Worm (Caenorhabditis elegans): Measurements from ENCODE around the gene uev-2.

uev-2 gene

ce11 chrIII:5554884-5555500 is 27.9 kb upstream of the uev-2 start, which contains the start of the genes nmad-1 and hach-1 (continued):
- TF ChIP-seq dmd-9 (GFP tag; IDR thresholded peaks at IDR 0.05), result no peak
- TF ChIP-seq arid-1 (GFP tag; conservative IDR thresholded peaks at IDR 0.05), result 0 out of 2 replicates have a peak, but pooled peaks have one; percentile 47
- TF ChIP-seq nhr-76 (tag; optimal IDR thresholded peaks at IDR 0.05), result no peak
- TF ChIP-seq daf-16 (GFP tag; optimal IDR thresholded peaks at IDR 0.05), result peak; percentile 18 to 49
- peak; percentile 48 for TF ChIP-seq daf-16 (tag; optimal IDR thresholded peaks at IDR 0.05)
- 0 out of 2 replicates have a peak, but pooled peaks have one; percentile 57 for TF ChIP-seq egl-43 (GFP tag; IDR thresholded peaks at IDR 0.05)
- TF ChIP-seq zfp-2 (tag; optimal IDR thresholded peaks at IDR 0.05), result peak; percentile 13
- peak; percentile 82 for TF ChIP-seq ces-1 (GFP tag; optimal IDR thresholded peaks at IDR 0.05)
- TF ChIP-seq zip-11 (GFP tag; IDR thresholded peaks at IDR 0.05), result no peak
- TF ChIP-seq pha-4 (GFP tag; IDR thresholded peaks at IDR 0.05), result peak; percentile 87
- TF ChIP-seq pha-4 (tag; optimal IDR thresholded peaks at IDR 0.05), result no peak
- TF ChIP-seq skn-1 (tag; optimal IDR thresholded peaks at IDR 0.05), result no peak
- no peak for TF ChIP-seq tag-97 (GFP tag; IDR thresholded peaks at IDR 0.05)
- peak; percentile 36 for TF ChIP-seq fkh-10 (GFP tag; optimal IDR thresholded peaks at IDR 0.05)
- no peak for TF ChIP-seq nhr-25 (tag; optimal IDR thresholded peaks at IDR 0.05; ENCODE audit: borderline replicate concordance, insufficient read depth)
- TF ChIP-seq dmd-8 (GFP tag; IDR thresholded peaks at IDR 0.05), result no peak
- no peak for TF ChIP-seq ceh-44 (GFP tag; IDR thresholded peaks at IDR 0.05)
- TF ChIP-seq pqm-1 (tag; optimal IDR thresholded peaks at IDR 0.05), result no peak
- no peak for TF ChIP-seq madf-5 (GFP tag; IDR thresholded peaks at IDR 0.05)
- TF ChIP-seq nhr-10 (tag; optimal IDR thresholded peaks at IDR 0.05), result peak; percentile 42
- TF ChIP-seq vab-7 (GFP tag; IDR thresholded peaks at IDR 0.05), result peak; percentile 73
- no peak for TF ChIP-seq lin-39 (tag; optimal IDR thresholded peaks at IDR 0.05)
- peak; percentile 87 for TF ChIP-seq mep-1 (tag; optimal IDR thresholded peaks at IDR 0.05)
- peak; percentile 65; the same call in 1 of the 2 replicates for TF ChIP-seq T26A8.4 (GFP tag; IDR thresholded peaks at IDR 0.05)
- no peak for TF ChIP-seq F26F4.8 (GFP tag; conservative IDR thresholded peaks at IDR 0.05)
- peak in 1 of 2 experiments; percentile 81 for TF ChIP-seq lsy-2 (tag; optimal IDR thresholded peaks at IDR 0.05)
- TF ChIP-seq lin-1 (GFP tag; IDR thresholded peaks at IDR 0.05), result peak; percentile 64; the same call in 1 of the 2 replicates
- no peak for TF ChIP-seq F49E8.2 (tag; optimal IDR thresholded peaks at IDR 0.05; ENCODE audit: borderline replicate concordance)
- TF ChIP-seq mdl-1 (tag; optimal IDR thresholded peaks at IDR 0.05), result no peak
- TF ChIP-seq Y105C5A.15 (GFP tag; IDR thresholded peaks at IDR 0.05), result no peak
- peak in 1 of 2 experiments; percentile 67 for TF ChIP-seq hif-1 (tag; optimal IDR thresholded peaks at IDR 0.05)
- peak; percentile 43 for TF ChIP-seq lin-13 (GFP tag; optimal IDR thresholded peaks at IDR 0.05)
- no peak for TF ChIP-seq mxl-2 (GFP tag; conservative IDR thresholded peaks at IDR 0.05)
- TF ChIP-seq lim-7 (GFP tag; IDR thresholded peaks at IDR 0.05), result no peak
- peak; percentile 80 for TF ChIP-seq hmg-1.1 (GFP tag; IDR thresholded peaks at IDR 0.05)
- TF ChIP-seq hlh-30 (tag; optimal IDR thresholded peaks at IDR 0.05; ENCODE audit: insufficient read depth), result peak; percentile 51
- TF ChIP-seq mxl-3 (GFP tag; optimal IDR thresholded peaks at IDR 0.05), result no peak
- TF ChIP-seq rbr-2 (tag; optimal IDR thresholded peaks at IDR 0.05), result peak; percentile 75

- TF ChIP-seq ces-1 (GFP tag; optimal IDR thresholded peaks at IDR 0.05) (no peak), mdl-1 (tag; optimal IDR thresholded peaks at IDR 0.05) (no peak), nhr-111 (GFP tag; optimal IDR thresholded peaks at IDR 0.05) (no peak), unc-62 (GFP tag; optimal IDR thresholded peaks at IDR 0.05 in 1 of 2) (no peak), unc-62 (tag; optimal IDR thresholded peaks at IDR 0.05) (no peak), fkh-10 (GFP tag; optimal IDR thresholded peaks at IDR 0.05) (no peak), nhr-10 (tag; optimal IDR thresholded peaks at IDR 0.05) (no peak), lir-3 (tag; optimal IDR thresholded peaks at IDR 0.05) (no peak), nhr-6 (tag; optimal IDR thresholded peaks at IDR 0.05) (no peak), spr-1 (tag; optimal IDR thresholded peaks at IDR 0.05) (peak; percentile 24), F49E8.2 (tag; optimal IDR thresholded peaks at IDR 0.05; ENCODE audit: borderline replicate concordance) (no peak), snpc-1.2 (GFP tag; IDR thresholded peaks at IDR 0.05) (no peak), hif-1 (tag; optimal IDR thresholded peaks at IDR 0.05) (no peak), unc-130 (GFP tag; optimal IDR thresholded peaks at IDR 0.05) (no peak), lin-29 (GFP tag; IDR thresholded peaks at IDR 0.05) (no peak), arid-1 (GFP tag; conservative IDR thresholded peaks at IDR 0.05) (peak; percentile 69; the same call in 1 of the 2 replicates), nhr-76 (tag; optimal IDR thresholded peaks at IDR 0.05) (no peak), lin-38 (GFP tag; IDR thresholded peaks at IDR 0.05) (peak; percentile 50), madf-5 (GFP tag; IDR thresholded peaks at IDR 0.05) (no peak), ama-1 (optimal IDR thresholded peaks at IDR 0.05) (peak; percentile 33), lim-7 (GFP tag; IDR thresholded peaks at IDR 0.05) (peak; percentile 18; the same call in 1 of the 2 replicates), Y105C5A.15 (GFP tag; IDR thresholded peaks at IDR 0.05) (no peak)
Measured at ce11 chrIII:5557246-5557819, 25.6 kb upstream of the uev-2 start, which contains the start of gene rpc-2. Gene rpc-2, plus strand, starts transcription at chrIII:5557365.
